Worm (Caenorhabditis elegans) whole organism, early embryonic: ENCODE data around the gene M163.1.
"Not testable (repeated sequence)": the region's sequence is repeated elsewhere in the genome, so short reads cannot be mapped to it uniquely, and the experiment has no call there.

ENCODE experiments used
- B0310.2 ChIP-seq: sonication (generic microtip); optimal IDR thresholded peaks from 2 replicates; lab custom pipeline; 2016; ENCODE audit warnings: mild to moderate bottlenecking, missing genetic modification characterization, missing compliant biosample characterization
- F13C5.2 ChIP-seq: sonication (generic microtip); optimal IDR thresholded peaks from 2 replicates; lab custom pipeline; 2017; ENCODE audit warnings: mild to moderate bottlenecking, missing genetic modification characterization, inconsistent platforms, missing compliant biosample characterization
- aly-1 ChIP-seq: sonication (generic microtip); optimal IDR thresholded peaks from 2 replicates; lab custom pipeline; 2016; ENCODE audit warnings: missing genetic modification characterization, missing compliant biosample characterization
- ama-1 ChIP-seq: fragments of 150-350 bp; optimal IDR thresholded peaks from 2 replicates; lab custom pipeline; 2014
- ceh-13 ChIP-seq: fragments of 200-800 bp; sonication (Bioruptor generic); optimal IDR thresholded peaks from 2 replicates; lab custom pipeline; 2018; ENCODE audit warnings: mild to moderate bottlenecking, missing genetic modification characterization, missing compliant biosample characterization
- ceh-36 ChIP-seq: sonication (generic microtip); optimal IDR thresholded peaks from 2 replicates; lab custom pipeline; 2016; ENCODE audit warnings: missing genetic modification characterization, inconsistent platforms, missing compliant biosample characterization
- ets-7 ChIP-seq: sonication (generic microtip); optimal IDR thresholded peaks from 2 replicates; lab custom pipeline; 2016; ENCODE audit warnings: missing genotype, missing genetic modification characterization, missing compliant biosample characterization
- flt-1 ChIP-seq: fragments of 200-800 bp; sonication (Bioruptor generic); IDR thresholded peaks from 2 replicates; pipeline ENCODE4 v1.3.6; 2022; ENCODE audit warnings: missing genetic modification characterization, missing compliant biosample characterization
- hmbx-1 ChIP-seq: sonication (generic microtip); optimal IDR thresholded peaks from 2 replicates; lab custom pipeline; 2016; ENCODE audit warnings: mild to moderate bottlenecking, missing genetic modification characterization, missing compliant biosample characterization
- hmg-4 ChIP-seq: fragments of 200-800 bp; sonication (Bioruptor generic); optimal IDR thresholded peaks from 2 replicates; lab custom pipeline; 2018; ENCODE audit warnings: mild to moderate bottlenecking, missing genetic modification characterization, missing compliant biosample characterization
- hnd-1 ChIP-seq: sonication (generic microtip); optimal IDR thresholded peaks from 2 replicates; lab custom pipeline; 2016; ENCODE audit warnings: missing genetic modification characterization, missing compliant biosample characterization
- pes-1 ChIP-seq: fragments of 200-800 bp; sonication (Bioruptor generic); IDR thresholded peaks from 2 replicates; pipeline ENCODE4 v1.3.6; 2022; ENCODE audit warnings: missing genetic modification reagents, missing genetic modification characterization, missing compliant biosample characterization
- scrt-1 ChIP-seq: fragments of 200-800 bp; sonication (Bioruptor generic); IDR thresholded peaks from 2 replicates; pipeline ENCODE4 v1.3.6; 2022; ENCODE audit warnings: missing genetic modification characterization, missing compliant biosample characterization
- sea-1 ChIP-seq: fragments of 200-800 bp; sonication (Bioruptor generic); conservative IDR thresholded peaks from 2 replicates; pipeline ENCODE4 v1.3.6; 2022; ENCODE audit warnings: missing genetic modification characterization, missing compliant biosample characterization
- tbx-11 ChIP-seq: fragments of 200-800 bp; sonication (Bioruptor generic); IDR thresholded peaks from 2 replicates; pipeline ENCODE4 v1.3.6; 2022; ENCODE audit warnings: missing genetic modification characterization, missing compliant biosample characterization
- tbx-37 ChIP-seq: fragments of 200-800 bp; sonication (Bioruptor generic); conservative IDR thresholded peaks from 2 replicates; pipeline ENCODE4 v1.3.6; 2022; ENCODE audit warnings: missing genetic modification reagents, missing genetic modification characterization, missing compliant biosample characterization
- tra-4 ChIP-seq: sonication (generic microtip); optimal IDR thresholded peaks from 2 replicates; lab custom pipeline; 2017; ENCODE audit warnings: missing genetic modification characterization, missing compliant biosample characterization

M163.1 gene

ce11 chrX:14534596-14534995 is 31.0 kb upstream of the M163.1 start:
- TF ChIP-seq hmbx-1 (tag; lab: Kevin White, UChicago) (no peak), ceh-13 (GFP tag; lab: Kevin White, UChicago) (no peak), tbx-37 (GFP tag; lab: Robert Waterston, UW) (no peak), scrt-1 (GFP tag; lab: Robert Waterston, UW) (no peak), ceh-36 (no peak), hmg-4 (GFP tag; lab: Kevin White, UChicago) (no peak), B0310.2 (tag; lab: Kevin White, UChicago) (no peak), sea-1 (GFP tag; lab: Robert Waterston, UW) (no peak), F13C5.2 (tag; lab: Kevin White, UChicago) (no peak), tra-4 (tag; lab: Kevin White, UChicago) (no peak), flt-1 (GFP tag; lab: Robert Waterston, UW) (no peak), aly-1 (tag; lab: Kevin White, UChicago) (no peak), ama-1 (lab: Kevin White, UChicago) (no peak)

ce11 chrX:14534117-14534516 is 30.5 kb upstream of the M163.1 start, which contains the start of gene T24C2.5:
T24C2.5 (plus strand) TSS chrX:14534417.
- TF ChIP-seq B0310.2 (tag; lab: Kevin White, UChicago) (no peak), sea-1 (GFP tag; lab: Robert Waterston, UW) (no peak), tbx-37 (GFP tag; lab: Robert Waterston, UW) (no peak)

- TF ChIP-seq aly-1 (tag; lab: Kevin White, UChicago) (no peak), B0310.2 (tag; lab: Kevin White, UChicago) (no peak), ceh-36 (no peak)
These were observed 26.5 kb upstream of the M163.1 start, which contains the start of gene nspc-20 for ce11 chrX:14530107-14530506. nspc-20 (minus strand) TSS chrX:14530207.

ce11 chrX:14528399-14528798 is 24.8 kb upstream of the M163.1 start, which contains the start of gene nspc-19:
nspc-19 (plus strand) TSS chrX:14528699.
- not testable (repeated sequence) for TF ChIP-seq tbx-11; hmg-4 (GFP tag; lab: Kevin White, UChicago); ceh-36

- no peak for TF ChIP-seq tbx-37 (GFP tag; lab: Robert Waterston, UW)
- no peak for TF ChIP-seq flt-1 (GFP tag; lab: Robert Waterston, UW)
- no peak for TF ChIP-seq tra-4 (tag; lab: Kevin White, UChicago)
- TF ChIP-seq ceh-36: no peak
- TF ChIP-seq ets-7 (tag; lab: Kevin White, UChicago): no peak
- TF ChIP-seq sea-1 (GFP tag; lab: Robert Waterston, UW): no peak
- TF ChIP-seq scrt-1 (GFP tag; lab: Robert Waterston, UW): no peak
- no peak for TF ChIP-seq ceh-13 (GFP tag; lab: Kevin White, UChicago)
- TF ChIP-seq F13C5.2 (tag; lab: Kevin White, UChicago): no peak
- TF ChIP-seq ama-1 (lab: Kevin White, UChicago): no peak
- no peak for TF ChIP-seq pes-1 (GFP tag; lab: Robert Waterston, UW)
- no peak for TF ChIP-seq hmg-4 (GFP tag; lab: Kevin White, UChicago)
- TF ChIP-seq tbx-11: no peak
- TF ChIP-seq aly-1 (tag; lab: Kevin White, UChicago): no peak
- no peak for TF ChIP-seq hnd-1 (tag; lab: Kevin White, UChicago)
- no peak for TF ChIP-seq B0310.2 (tag; lab: Kevin White, UChicago)
- no peak for TF ChIP-seq hmbx-1 (tag; lab: Kevin White, UChicago)
These were observed 23.9 kb upstream of the M163.1 start, which contains the start of gene nspc-18 for ce11 chrX:14527559-14527958. nspc-18 (minus strand) TSS chrX:14527659.

- TF ChIP-seq F13C5.2 (tag; lab: Kevin White, UChicago): peak; percentile 98
- peak; percentile 8 for TF ChIP-seq ceh-36
- TF ChIP-seq B0310.2 (tag; lab: Kevin White, UChicago): no peak
- no peak for TF ChIP-seq aly-1 (tag; lab: Kevin White, UChicago)
- peak; percentile 39 for TF ChIP-seq ceh-13 (GFP tag; lab: Kevin White, UChicago)
- no peak for TF ChIP-seq tbx-11
- 0 out of 2 replicates have a peak, but pooled peaks have one; percentile 8 for TF ChIP-seq flt-1 (GFP tag; lab: Robert Waterston, UW)
- TF ChIP-seq sea-1 (GFP tag; lab: Robert Waterston, UW): peak; percentile 79
- TF ChIP-seq hmg-4 (GFP tag; lab: Kevin White, UChicago): peak; percentile 95
- TF ChIP-seq tbx-37 (GFP tag; lab: Robert Waterston, UW): peak; percentile 60
- no peak for TF ChIP-seq ama-1 (lab: Kevin White, UChicago)
These were observed 22.0 kb upstream of the M163.1 start for ce11 chrX:14525325-14526305.

ce11 chrX:14525081-14525324 is 21.4 kb upstream of the M163.1 start, which contains the start of gene nspc-17:
nspc-17 (minus strand) TSS chrX:14525181.
- not testable (repeated sequence) for TF ChIP-seq flt-1 (GFP tag; lab: Robert Waterston, UW); ceh-36; hmg-4 (GFP tag; lab: Kevin White, UChicago)

ce11 chrX:14523275-14523674 is 19.7 kb upstream of the M163.1 start, which contains the start of gene nspc-16:
nspc-16 (plus strand) TSS chrX:14523575.
- no peak for TF ChIP-seq ets-7 (tag; lab: Kevin White, UChicago)
- no peak for TF ChIP-seq scrt-1 (GFP tag; lab: Robert Waterston, UW)
